Worm (Caenorhabditis elegans): ENCODE results near the gene ZC178.2.

ce11 chrV:8732934-8733333 is 21.1 kb upstream of the ZC178.2 start, which contains the start of gene ZC196.4:
- TF ChIP-seq ref-2 (tag; optimal IDR thresholded peaks at IDR 0.05) (no peak), nfya-1 (tag; optimal IDR thresholded peaks at IDR 0.05) (no peak), ceh-24 (tag; optimal IDR thresholded peaks at IDR 0.05) (no peak), ama-1 (optimal IDR thresholded peaks at IDR 0.05) (no peak), hlh-6 (tag; optimal IDR thresholded peaks at IDR 0.05) (no peak), eyg-1 (tag; optimal IDR thresholded peaks at IDR 0.05) (no peak), sox-2 (GFP tag; IDR thresholded peaks at IDR 0.05) (no peak), fkh-10 (GFP tag; optimal IDR thresholded peaks at IDR 0.05) (no peak), pax-1 (tag; optimal IDR thresholded peaks at IDR 0.05) (no peak), pqm-1 (tag; optimal IDR thresholded peaks at IDR 0.05) (no peak)

Measured in whole organism, late embryonic.